Worm (Caenorhabditis elegans) whole organism, late embryonic: Measurements from ENCODE around the gene F59F3.6.

Experiments used
- ama-1 ChIP-seq: fragments of 150-350 bp; optimal IDR thresholded peaks from 2 replicates; lab custom pipeline; 2014
- ceh-18 ChIP-seq: sonication (generic microtip); optimal IDR thresholded peaks from 2 replicates; lab custom pipeline; 2016; ENCODE audit warnings: missing genetic modification characterization, missing compliant biosample characterization
- ceh-22 ChIP-seq: sonication (generic microtip); optimal IDR thresholded peaks from 2 replicates; lab custom pipeline; 2017; ENCODE audit warnings: missing biosample characterization, missing genetic modification characterization
- elt-2 ChIP-seq: sonication (generic microtip); optimal IDR thresholded peaks from 2 replicates; lab custom pipeline; 2016; ENCODE audit warnings: missing genetic modification reagents, missing genetic modification characterization, missing compliant biosample characterization
- ets-4 ChIP-seq: sonication (generic microtip); optimal IDR thresholded peaks from 2 replicates; lab custom pipeline; 2016; ENCODE audit warnings: missing genetic modification characterization, missing compliant biosample characterization
- fkh-10 ChIP-seq: fragments of 150-350 bp; optimal IDR thresholded peaks from 2 replicates; lab custom pipeline; 2014; ENCODE audit warnings: missing biosample characterization, missing genetic modification reagents, missing genetic modification characterization
- madf-2 ChIP-seq: sonication (generic microtip); optimal IDR thresholded peaks from 2 replicates; lab custom pipeline; 2017; ENCODE audit warnings: missing genetic modification characterization, missing compliant biosample characterization
- nhr-11 ChIP-seq: fragments of 150-350 bp; optimal IDR thresholded peaks from 2 replicates; lab custom pipeline; 2014; ENCODE audit warnings: missing biosample characterization, missing genetic modification characterization
- pag-3 ChIP-seq: sonication (generic microtip); optimal IDR thresholded peaks from 2 replicates; lab custom pipeline; 2016; ENCODE audit warnings: missing compliant biosample characterization, missing genetic modification characterization, borderline replicate concordance
- pax-1 ChIP-seq: fragments of 150-350 bp; optimal IDR thresholded peaks from 2 replicates; lab custom pipeline; 2014; ENCODE audit warnings: missing biosample characterization, missing genetic modification characterization
- pha-4 ChIP-seq: fragments of 150-350 bp; optimal IDR thresholded peaks from 2 replicates; lab custom pipeline; 2018; ENCODE audit warnings: missing biosample characterization, missing genetic modification reagents, missing genetic modification characterization
- unc-86 ChIP-seq: sonication (generic microtip); optimal IDR thresholded peaks from 2 replicates; lab custom pipeline; 2016; ENCODE audit warnings: missing genetic modification characterization, missing compliant biosample characterization

DNA sequence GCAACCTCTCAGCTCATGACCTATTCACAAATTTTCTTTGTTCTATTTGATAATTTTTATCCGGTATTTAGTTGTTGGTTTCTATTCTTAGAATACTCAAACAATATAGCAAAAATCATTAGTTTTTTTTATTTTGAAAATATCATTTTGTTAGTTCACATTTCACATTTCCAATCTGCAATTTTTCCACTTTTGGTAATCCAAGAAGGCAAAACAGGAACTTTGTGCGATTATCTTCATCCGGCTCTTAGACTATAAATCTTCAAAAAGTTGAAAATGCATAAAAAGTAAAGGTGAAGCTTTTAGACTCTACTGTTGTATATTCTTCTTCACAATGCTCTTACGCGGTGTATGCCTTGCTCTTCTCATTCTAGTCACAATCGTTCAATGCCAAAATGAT lies 40.6 kb downstream of the F59F3.6 start, which contains the start of gene nlp-19:
- no peak for TF ChIP-seq nhr-11
- TF ChIP-seq ama-1 (lab: Kevin White, UChicago), result no peak
- no peak for TF ChIP-seq madf-2 (tag; lab: Kevin White, UChicago)
- TF ChIP-seq pha-4 (tag; lab: Kevin White, UChicago), result no peak
- TF ChIP-seq unc-86, result no peak
- TF ChIP-seq ceh-18 (tag; lab: Kevin White, UChicago), result no peak
- TF ChIP-seq ceh-22 (tag; lab: Kevin White, UChicago), result no peak
- no peak for TF ChIP-seq pag-3 (tag; lab: Kevin White, UChicago)
- no peak for TF ChIP-seq ets-4 (tag; lab: Kevin White, UChicago)
- TF ChIP-seq pax-1, result no peak
- TF ChIP-seq elt-2, result no peak
- TF ChIP-seq fkh-10 (GFP tag; lab: Kevin White, UChicago), result no peak
